Worm (Caenorhabditis elegans): ENCODE results near the gene faah-1.

DNA sequence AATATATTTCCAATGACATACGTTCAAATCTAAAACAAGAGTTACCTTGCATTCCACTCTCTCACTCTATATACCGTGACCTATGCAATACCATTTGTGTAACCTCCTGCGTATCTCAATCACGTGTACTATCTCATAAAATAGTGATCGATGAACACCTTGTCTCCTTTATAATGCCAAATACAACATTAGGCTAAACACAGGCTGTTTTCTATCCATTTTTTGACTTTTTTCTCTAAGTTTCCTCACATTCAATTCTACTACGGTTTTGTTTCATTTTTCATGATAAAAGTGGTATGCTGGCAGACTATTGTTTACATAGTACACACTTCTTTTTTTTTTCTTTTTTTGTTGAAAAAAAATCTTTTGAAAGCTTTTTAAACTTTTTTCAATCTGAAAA is 12.9 kb upstream of the faah-1 start:
- TF ChIP-seq ztf-29 (GFP tag; IDR thresholded peaks at IDR 0.05) (no peak), ztf-23 (GFP tag; IDR thresholded peaks at IDR 0.05) (no peak), T22C8.4 (GFP tag; IDR thresholded peaks at IDR 0.05) (no peak), flt-1 (GFP tag; IDR thresholded peaks at IDR 0.05) (no peak), cog-1 (tag; optimal IDR thresholded peaks at IDR 0.05) (no peak), med-1 (GFP tag; optimal IDR thresholded peaks at IDR 0.05; ENCODE audit: insufficient read depth) (no peak), ref-1 (GFP tag; conservative IDR thresholded peaks at IDR 0.05) (no peak)

All from whole organism, midembryonic.